Fruit fly (Drosophila melanogaster) whole organism, embryonic: ENCODE measurements around the gene CG6739.

Source experiments
- Ada2b ChIP-seq: fragments of 200-800 bp; sonication (Bioruptor generic); IDR thresholded peaks from 2 replicates; pipeline ENCODE4 v1.3.6; 2022; ENCODE audit warnings: missing biosample characterization, missing genetic modification characterization
- BEAF-32 ChIP-seq: fragments of 200-800 bp; sonication (Bioruptor generic); optimal IDR thresholded peaks from 3 replicates; lab custom pipeline; 2017; ENCODE audit warnings: missing biosample characterization, missing genetic modification characterization, mild to moderate bottlenecking, moderate library complexity, missing genetic modification reagents
- CG1024 ChIP-seq: fragments of 200-800 bp; sonication (Bioruptor generic); IDR thresholded peaks from 2 replicates; pipeline ENCODE4 v1.3.6; 2022; ENCODE audit warnings: missing biosample characterization, missing genetic modification characterization
- CG11247 ChIP-seq: fragments of 200-800 bp; sonication (Bioruptor generic); IDR thresholded peaks from 2 replicates; pipeline ENCODE4 v1.3.6; 2022; ENCODE audit warnings: missing biosample characterization, missing genetic modification characterization
- CG11456 ChIP-seq: fragments of 200-800 bp; sonication (Bioruptor generic); IDR thresholded peaks from 3 replicates; pipeline ENCODE4 v1.3.6; 2022; ENCODE audit warnings: missing biosample characterization, missing genetic modification characterization
- CG11696 ChIP-seq: fragments of 200-800 bp; sonication (Bioruptor generic); IDR thresholded peaks from 2 replicates; pipeline ENCODE4 v1.3.6; 2022; ENCODE audit warnings: missing biosample characterization, missing genetic modification characterization
- CG1233 ChIP-seq: fragments of 200-800 bp; sonication (Bioruptor generic); optimal IDR thresholded peaks from 4 replicates; lab custom pipeline; 2018; ENCODE audit warnings: missing biosample characterization, mild to moderate bottlenecking, missing genetic modification characterization
- CG12659 ChIP-seq: fragments of 200-800 bp; sonication (Bioruptor generic); optimal IDR thresholded peaks from 3 replicates; lab custom pipeline; 2017; ENCODE audit warnings: mild to moderate bottlenecking, missing biosample characterization, missing genetic modification reagents, missing genetic modification characterization
- CG12769 ChIP-seq: fragments of 200-800 bp; sonication (Bioruptor generic); optimal IDR thresholded peaks from 2 replicates; lab custom pipeline; 2019; ENCODE audit warnings: missing biosample characterization, mild to moderate bottlenecking, missing genetic modification characterization, moderate library complexity
- CG13123 ChIP-seq: fragments of 200-800 bp; sonication (Bioruptor generic); optimal IDR thresholded peaks from 2 replicates; lab custom pipeline; 2016; ENCODE audit warnings: missing biosample characterization, missing genetic modification characterization
- CG13296 ChIP-seq: fragments of 200-800 bp; sonication (Bioruptor generic); optimal IDR thresholded peaks from 3 replicates; lab custom pipeline; 2018; ENCODE audit warnings: missing biosample characterization, mild to moderate bottlenecking, missing genetic modification characterization
- CG13775 ChIP-seq: fragments of 200-800 bp; sonication (Bioruptor generic); optimal IDR thresholded peaks from 3 replicates; lab custom pipeline; 2017; ENCODE audit warnings: missing biosample characterization, mild to moderate bottlenecking, missing genetic modification characterization
- CG15073 ChIP-seq: fragments of 200-800 bp; sonication (Bioruptor generic); optimal IDR thresholded peaks from 2 replicates; lab custom pipeline; 2016; ENCODE audit warnings: missing biosample characterization, missing genetic modification characterization
- CG16779 ChIP-seq: fragments of 200-800 bp; sonication (Bioruptor generic); IDR thresholded peaks from 2 replicates; pipeline ENCODE4 v1.3.6; 2022; ENCODE audit warnings: missing biosample characterization, missing genetic modification characterization
- CG16813 ChIP-seq: fragments of 200-800 bp; sonication (Bioruptor generic); IDR thresholded peaks from 3 replicates; pipeline ENCODE4 v1.3.6; 2022; ENCODE audit warnings: missing biosample characterization, missing genetic modification characterization; ENCODE audit not compliant: partially characterized antibody
- CG18476 ChIP-seq: fragments of 200-800 bp; sonication (Bioruptor generic); optimal IDR thresholded peaks from 2 replicates; lab custom pipeline; 2016; ENCODE audit warnings: missing biosample characterization, mild to moderate bottlenecking, missing genetic modification characterization
- CG18764 ChIP-seq: fragments of 200-800 bp; sonication (Bioruptor generic); optimal IDR thresholded peaks from 3 replicates; lab custom pipeline; 2016; ENCODE audit warnings: missing biosample characterization, missing genetic modification characterization
- CG2116 ChIP-seq: fragments of 200-800 bp; sonication (Bioruptor generic); optimal IDR thresholded peaks from 3 replicates; lab custom pipeline; 2018; ENCODE audit warnings: missing biosample characterization, mild to moderate bottlenecking, missing genetic modification characterization
- CG2120 ChIP-seq: fragments of 200-800 bp; sonication (Bioruptor generic); optimal IDR thresholded peaks from 3 replicates; lab custom pipeline; 2016; ENCODE audit warnings: missing biosample characterization, missing genetic modification characterization
- CG3838 ChIP-seq: fragments of 200-800 bp; sonication (Bioruptor generic); optimal IDR thresholded peaks from 3 replicates; lab custom pipeline; 2016; ENCODE audit warnings: missing biosample characterization, missing genetic modification characterization
- CG43689 ChIP-seq: fragments of 200-800 bp; sonication (Bioruptor generic); IDR thresholded peaks from 2 replicates; pipeline ENCODE4 v1.3.6; 2022; ENCODE audit warnings: missing biosample characterization, missing genetic modification characterization
- CG4404 ChIP-seq: fragments of 200-800 bp; sonication (Bioruptor generic); IDR thresholded peaks from 2 replicates; pipeline ENCODE4 v1.3.6; 2022; ENCODE audit warnings: missing biosample characterization, missing genetic modification characterization
- CG6254 ChIP-seq: fragments of 200-800 bp; sonication (Bioruptor generic); optimal IDR thresholded peaks from 3 replicates; lab custom pipeline; 2017; ENCODE audit warnings: mild to moderate bottlenecking, missing biosample characterization, missing genetic modification reagents, missing genetic modification characterization
- CG6683 ChIP-seq: fragments of 200-800 bp; sonication (Bioruptor generic); optimal IDR thresholded peaks from 2 replicates; lab custom pipeline; 2017; ENCODE audit warnings: missing biosample characterization, mild to moderate bottlenecking, missing genetic modification characterization, missing genetic modification reagents
- CG9932 ChIP-seq: fragments of 200-800 bp; sonication (Bioruptor generic); IDR thresholded peaks from 2 replicates; pipeline ENCODE4 v1.3.6; 2022; ENCODE audit warnings: missing biosample characterization, missing genetic modification characterization
- Elba2 ChIP-seq: fragments of 200-800 bp; sonication (Bioruptor generic); optimal IDR thresholded peaks from 3 replicates; lab custom pipeline; 2016; ENCODE audit warnings: missing biosample characterization, missing genetic modification characterization
- Ets65A ChIP-seq: fragments of 200-800 bp; sonication (Bioruptor generic); peaks from one replicate; lab custom pipeline; 2016; ENCODE audit warnings: missing biosample characterization, missing genetic modification characterization
- Gug ChIP-seq: fragments of 200-800 bp; sonication (Bioruptor generic); IDR thresholded peaks from 4 replicates; pipeline ENCODE4 v1.3.6; 2022; ENCODE audit warnings: missing biosample characterization, missing genetic modification characterization
- HmgZ ChIP-seq: fragments of 200-800 bp; sonication (Bioruptor generic); optimal IDR thresholded peaks from 2 replicates; lab custom pipeline; 2018; ENCODE audit warnings: missing biosample characterization, mild to moderate bottlenecking, missing genetic modification characterization
- Hr78 ChIP-seq, 2 experiments: fragments of 200-800 bp in 1 of 2; fragments of >200 bp in 1 of 2; sonication (Bioruptor generic) in 1 of 2; optimal IDR thresholded peaks; 2 replicates each; lab custom pipeline; 2017 to 2019; ENCODE audit warnings: missing biosample characterization in 2 of 2, missing genetic modification characterization in 2 of 2, mild to moderate bottlenecking in 1 of 2, moderate library complexity in 1 of 2
- Lim3 ChIP-seq: fragments of 200-800 bp; sonication (Bioruptor generic); IDR thresholded peaks from 2 replicates; pipeline ENCODE4 v1.3.6; 2022; ENCODE audit warnings: missing biosample characterization, missing genetic modification characterization
- Xbp1 ChIP-seq: fragments of 200-800 bp; sonication (Bioruptor generic); optimal IDR thresholded peaks from 3 replicates; lab custom pipeline; 2016; ENCODE audit warnings: missing biosample characterization, mild to moderate bottlenecking, missing genetic modification characterization
- YL-1 ChIP-seq: fragments of 200-800 bp; sonication (Bioruptor generic); optimal IDR thresholded peaks from 3 replicates; lab custom pipeline; 2017; ENCODE audit warnings: missing biosample characterization, mild to moderate bottlenecking, missing genetic modification characterization
- bcd ChIP-seq: fragments of 200-800 bp; sonication (Bioruptor generic); optimal IDR thresholded peaks from 2 replicates; lab custom pipeline; 2017; ENCODE audit warnings: missing biosample characterization, mild to moderate bottlenecking, missing genetic modification characterization
- bsh ChIP-seq, 2 experiments: fragments of 200-800 bp; sonication (Bioruptor generic); optimal IDR thresholded peaks; 2 replicates each; lab custom pipeline; 2017 to 2018; ENCODE audit warnings: mild to moderate bottlenecking in 2 of 2, missing biosample characterization in 2 of 2, missing genetic modification characterization in 2 of 2, moderate library complexity in 1 of 2
- chif ChIP-seq, 2 experiments: fragments of 200-800 bp; sonication (Bioruptor generic); optimal IDR thresholded peaks; 3 replicates each; lab custom pipeline; 2016; ENCODE audit warnings: missing biosample characterization in 2 of 2, missing genetic modification characterization in 2 of 2
- dan ChIP-seq: fragments of 200-800 bp; sonication (Bioruptor generic); IDR thresholded peaks from 2 replicates; pipeline ENCODE4 v1.3.6; 2022; ENCODE audit warnings: missing biosample characterization, missing genetic modification characterization
- dmrt99B ChIP-seq: fragments of 200-800 bp; sonication (Bioruptor generic); optimal IDR thresholded peaks from 2 replicates; lab custom pipeline; 2018; ENCODE audit warnings: missing biosample characterization, mild to moderate bottlenecking, missing genetic modification characterization, moderate library complexity
- dpn ChIP-seq, 2 experiments: fragments of 200-800 bp; sonication (Bioruptor generic); optimal IDR thresholded peaks; 3 replicates each; lab custom pipeline; 2016; ENCODE audit warnings: missing biosample characterization in 2 of 2, missing genetic modification characterization in 2 of 2
- emc ChIP-seq: fragments of 200-800 bp; sonication (Bioruptor generic); optimal IDR thresholded peaks from 2 replicates; lab custom pipeline; 2016; ENCODE audit warnings: missing biosample characterization, missing genetic modification characterization
- gce ChIP-seq: fragments of 200-800 bp; sonication (Bioruptor generic); IDR thresholded peaks from 3 replicates; pipeline ENCODE4 v1.3.6; 2022; ENCODE audit warnings: missing biosample characterization, missing genetic modification characterization
- gsb ChIP-seq: fragments of 200-800 bp; sonication (Bioruptor generic); IDR thresholded peaks from 2 replicates; pipeline ENCODE4 v1.3.6; 2022; ENCODE audit warnings: missing biosample characterization, missing genetic modification characterization
- ham ChIP-seq: fragments of 200-800 bp; sonication (Bioruptor generic); IDR thresholded peaks from 2 replicates; pipeline ENCODE4 v1.3.6; 2022; ENCODE audit warnings: missing biosample characterization, missing genetic modification characterization
- hth ChIP-seq: fragments of >200 bp; optimal IDR thresholded peaks from 2 replicates; lab custom pipeline; 2017; ENCODE audit warnings: inconsistent platforms
- kah ChIP-seq: fragments of 200-800 bp; sonication (Bioruptor generic); optimal IDR thresholded peaks from 2 replicates; lab custom pipeline; 2018; ENCODE audit warnings: missing biosample characterization, mild to moderate bottlenecking, missing genetic modification characterization
- pho ChIP-seq: fragments of 200-800 bp; sonication (Bioruptor generic); optimal IDR thresholded peaks from 2 replicates; lab custom pipeline; 2016; ENCODE audit warnings: missing biosample characterization, missing genetic modification characterization
- pzg ChIP-seq: fragments of 200-800 bp; sonication (Bioruptor generic); optimal IDR thresholded peaks from 3 replicates; lab custom pipeline; 2018; ENCODE audit warnings: missing biosample characterization, mild to moderate bottlenecking, missing genetic modification characterization, moderate library complexity
- ro ChIP-seq: fragments of 200-800 bp; sonication (Bioruptor generic); IDR thresholded peaks from 2 replicates; pipeline ENCODE4 v1.3.6; 2022; ENCODE audit warnings: missing biosample characterization, missing genetic modification characterization
- row ChIP-seq: fragments of 200-800 bp; sonication (Bioruptor generic); IDR thresholded peaks from 3 replicates; pipeline ENCODE4 v1.3.6; 2022; ENCODE audit warnings: missing biosample characterization, missing genetic modification characterization
- sna ChIP-seq: fragments of 200-800 bp; sonication (Bioruptor generic); IDR thresholded peaks from 2 replicates; pipeline ENCODE4 v1.3.6; 2022; ENCODE audit warnings: missing biosample characterization, missing genetic modification characterization; ENCODE audit not compliant: partially characterized antibody
- sob ChIP-seq: fragments of 200-800 bp; sonication (Bioruptor generic); IDR thresholded peaks from 2 replicates; pipeline ENCODE4 v1.3.6; 2022; ENCODE audit warnings: missing biosample characterization, missing genetic modification characterization
- stc ChIP-seq: fragments of 200-800 bp; sonication (Bioruptor generic); IDR thresholded peaks from 2 replicates; pipeline ENCODE4 v1.3.6; 2022; ENCODE audit warnings: missing biosample characterization, missing genetic modification characterization
- zfh2 ChIP-seq: fragments of 200-800 bp; sonication (Bioruptor generic); optimal IDR thresholded peaks from 2 replicates; lab custom pipeline; 2016; ENCODE audit warnings: missing biosample characterization, missing genetic modification characterization

Gene CG6739

DNA sequence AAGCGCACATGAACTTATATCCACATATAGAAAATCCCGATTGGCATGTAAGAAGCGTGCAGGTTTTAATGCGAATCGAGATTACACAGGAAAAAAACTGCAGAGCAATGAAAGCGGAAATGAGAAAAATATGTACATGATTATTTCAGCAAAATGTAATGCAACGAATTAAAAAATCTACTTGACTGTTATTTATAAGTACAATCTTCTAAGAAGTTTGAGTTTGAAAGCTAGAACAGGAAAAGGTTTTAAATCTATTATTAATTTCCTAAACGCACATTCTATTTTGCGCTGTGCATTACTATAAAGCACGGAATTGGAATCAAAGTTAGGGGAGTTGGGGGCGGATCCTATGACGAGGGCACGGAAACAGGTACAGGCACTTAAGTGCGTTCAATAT is 6.3 kb upstream of the CG6739 start (continued):
- TF ChIP-seq pho (GFP tag; lab: Kevin White, UChicago), result peak; percentile 29
- no peak; the same call in 1 of the 3 replicates for TF ChIP-seq row (GFP tag; lab: Robert Waterston, UW)
- TF ChIP-seq ham (GFP tag; lab: Robert Waterston, UW), result no peak
- TF ChIP-seq CG12769 (tag; lab: Kevin White, UChicago), result no peak
- no peak for TF ChIP-seq CG15073 (GFP tag; lab: Kevin White, UChicago)
- TF ChIP-seq kah, result no peak
- TF ChIP-seq BEAF-32 (GFP tag; lab: Kevin White, UChicago), result no peak
- TF ChIP-seq CG6254 (GFP tag; lab: Kevin White, UChicago), result no peak
- TF ChIP-seq CG2116 (GFP tag; lab: Kevin White, UChicago), result no peak
- no peak for TF ChIP-seq dan (GFP tag; lab: Robert Waterston, UW)
- TF ChIP-seq ro (GFP tag; lab: Robert Waterston, UW), result no peak
- TF ChIP-seq CG4404 (GFP tag; lab: Robert Waterston, UW), result no peak
- no peak for TF ChIP-seq Ets65A
- TF ChIP-seq CG11247 (GFP tag; lab: Robert Waterston, UW), result no peak
- TF ChIP-seq CG12659 (GFP tag; lab: Kevin White, UChicago), result no peak
- no peak for TF ChIP-seq emc
- TF ChIP-seq CG3838, result no peak
- peak in 1 of 2 experiments; percentile 54 for TF ChIP-seq bsh (GFP tag; optimal IDR thresholded peaks at IDR 0.05; lab: Kevin White, UChicago)
- TF ChIP-seq hth (lab: Kevin White, UChicago), result no peak
- TF ChIP-seq CG1233 (GFP tag; lab: Kevin White, UChicago), result no peak
- TF ChIP-seq CG6683 (GFP tag; lab: Kevin White, UChicago), result no peak
- TF ChIP-seq CG11456 (GFP tag; lab: Robert Waterston, UW), result no peak
- no peak for TF ChIP-seq Xbp1
- TF ChIP-seq Hr78 (GFP tag; optimal IDR thresholded peaks at IDR 0.05; lab: Kevin White, UChicago), result no peak
- no peak for TF ChIP-seq sna
- TF ChIP-seq CG43689 (GFP tag; lab: Robert Waterston, UW), result no peak
- TF ChIP-seq sob (GFP tag; lab: Robert Waterston, UW), result no peak
- TF ChIP-seq dpn (GFP tag; optimal IDR thresholded peaks at IDR 0.05; lab: Kevin White, UChicago), result no peak
- TF ChIP-seq CG13296 (GFP tag; lab: Kevin White, UChicago), result no peak
- peak; percentile 4 to 20 for TF ChIP-seq chif (GFP tag; optimal IDR thresholded peaks at IDR 0.05; lab: Kevin White, UChicago)
- TF ChIP-seq gce (GFP tag; lab: Robert Waterston, UW), result no peak
- TF ChIP-seq pzg, result no peak
- TF ChIP-seq CG1024 (GFP tag; lab: Robert Waterston, UW), result no peak
- TF ChIP-seq Gug (GFP tag; lab: Robert Waterston, UW), result no peak
- no peak for TF ChIP-seq CG16813 (GFP tag; lab: Robert Waterston, UW)
- no peak for TF ChIP-seq YL-1 (GFP tag; lab: Kevin White, UChicago)
- TF ChIP-seq zfh2, result no peak
- TF ChIP-seq bcd (GFP tag; lab: Kevin White, UChicago), result peak; percentile 4
- TF ChIP-seq CG18476 (GFP tag; lab: Kevin White, UChicago), result peak; percentile 4
- no peak for TF ChIP-seq CG13123 (GFP tag; lab: Kevin White, UChicago)
- no peak for TF ChIP-seq HmgZ
- peak; percentile 68 for TF ChIP-seq CG9932 (GFP tag; lab: Robert Waterston, UW)
- TF ChIP-seq CG18764 (GFP tag; lab: Kevin White, UChicago), result no peak
- TF ChIP-seq Ada2b (GFP tag; lab: Robert Waterston, UW), result 0 out of 2 replicates have a peak, but pooled peaks have one; percentile 12
- TF ChIP-seq dmrt99B (tag; lab: Kevin White, UChicago), result peak; percentile 23
- TF ChIP-seq Lim3 (GFP tag; lab: Robert Waterston, UW), result no peak
- TF ChIP-seq stc (GFP tag; lab: Robert Waterston, UW), result no peak
- TF ChIP-seq CG11696 (GFP tag; lab: Robert Waterston, UW), result no peak
- TF ChIP-seq CG16779, result no peak
- peak; percentile 66 for TF ChIP-seq CG2120
- no peak for TF ChIP-seq Elba2 (GFP tag; lab: Kevin White, UChicago)
- no peak for TF ChIP-seq CG13775 (GFP tag; lab: Kevin White, UChicago)
- no peak for TF ChIP-seq gsb (GFP tag; lab: Robert Waterston, UW)
